Worm (Caenorhabditis elegans) whole organism, L1 larva: ENCODE data around the gene ifta-2.

Experiments
- alr-1 ChIP-seq: fragments of 200-800 bp; sonication (Bioruptor generic); optimal IDR thresholded peaks from 2 replicates; lab custom pipeline; 2018; ENCODE audit warnings: borderline replicate concordance, mild to moderate bottlenecking, missing genetic modification characterization, missing compliant biosample characterization
- ama-1 ChIP-seq: fragments of 150-350 bp; optimal IDR thresholded peaks from 2 replicates; lab custom pipeline; 2014
- lsy-2 ChIP-seq, 2 experiments: fragments of 150-350 bp; optimal IDR thresholded peaks; 2 replicates each; lab custom pipeline; 2014; ENCODE audit warnings: missing biosample characterization in 2 of 2, missing genetic modification characterization in 2 of 2
- mdl-1 ChIP-seq, 2 experiments: fragments of 150-350 bp; optimal IDR thresholded peaks; 2 replicates each; lab custom pipeline; 2014 to 2017; ENCODE audit warnings: missing biosample characterization in 2 of 2, missing genetic modification characterization in 2 of 2, inconsistent platforms in 1 of 2
- mep-1 ChIP-seq: fragments of 150-350 bp; optimal IDR thresholded peaks from 2 replicates; lab custom pipeline; 2014; ENCODE audit warnings: missing biosample characterization, missing genetic modification characterization
- nhr-11 ChIP-seq: fragments of 150-350 bp; optimal IDR thresholded peaks from 2 replicates; lab custom pipeline; 2014; ENCODE audit warnings: missing biosample characterization, missing genetic modification characterization
- nhr-237 ChIP-seq: fragments of 150-350 bp; optimal IDR thresholded peaks from 2 replicates; lab custom pipeline; 2014; ENCODE audit warnings: missing biosample characterization, missing genetic modification characterization
- nhr-28 ChIP-seq: fragments of 150-350 bp; optimal IDR thresholded peaks from 2 replicates; lab custom pipeline; 2014; ENCODE audit warnings: missing biosample characterization, missing genetic modification characterization
- swsn-7 ChIP-seq: sonication (generic microtip); optimal IDR thresholded peaks from 2 replicates; lab custom pipeline; 2016; ENCODE audit warnings: missing genetic modification characterization, missing compliant biosample characterization

DNA sequence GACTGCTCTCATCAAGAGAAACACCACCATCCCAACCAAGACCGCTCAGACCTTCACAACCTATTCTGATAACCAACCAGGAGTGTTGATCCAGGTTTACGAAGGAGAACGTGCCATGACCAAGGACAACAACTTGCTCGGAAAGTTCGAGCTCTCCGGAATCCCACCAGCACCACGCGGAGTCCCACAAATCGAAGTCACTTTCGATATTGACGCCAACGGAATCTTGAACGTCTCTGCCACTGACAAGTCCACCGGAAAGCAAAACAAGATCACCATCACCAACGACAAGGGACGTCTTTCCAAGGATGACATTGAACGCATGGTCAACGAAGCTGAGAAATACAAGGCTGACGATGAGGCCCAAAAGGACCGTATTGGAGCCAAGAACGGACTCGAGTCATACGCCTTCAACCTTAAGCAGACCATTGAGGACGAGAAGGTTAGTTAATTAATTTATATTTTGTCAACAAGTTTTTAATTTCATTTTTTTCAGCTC lies 21.3 kb downstream of the ifta-2 start:
- no peak for TF ChIP-seq nhr-28 (tag; lab: Kevin White, UChicago)
- peak in 1 of 2 experiments; percentile 11 for TF ChIP-seq lsy-2 (tag; optimal IDR thresholded peaks at IDR 0.05; lab: Kevin White, UChicago)
- no peak for TF ChIP-seq alr-1 (tag; lab: Kevin White, UChicago)
- no peak for TF ChIP-seq ama-1 (lab: Kevin White, UChicago)
- no peak for TF ChIP-seq swsn-7 (tag; lab: Kevin White, UChicago)
- no peak for TF ChIP-seq nhr-237 (tag; lab: Kevin White, UChicago)
- TF ChIP-seq nhr-11 (tag; lab: Kevin White, UChicago), result no peak
- no peak for TF ChIP-seq mep-1 (tag; lab: Kevin White, UChicago)
- no peak for TF ChIP-seq mdl-1 (tag; optimal IDR thresholded peaks at IDR 0.05; lab: Kevin White, UChicago)
